Worm (Caenorhabditis elegans) whole organism, L2 larva: ENCODE measurements around the gene pitp-1.

Source experiments
- ceh-82 ChIP-seq: fragments of 150-350 bp; optimal IDR thresholded peaks from 2 replicates; lab custom pipeline; 2014; ENCODE audit warnings: missing biosample characterization, missing genetic modification characterization
- nhr-12 ChIP-seq: fragments of 150-350 bp; optimal IDR thresholded peaks from 2 replicates; lab custom pipeline; 2014; ENCODE audit warnings: missing biosample characterization, missing genetic modification characterization
- nhr-237 ChIP-seq: fragments of 150-350 bp; optimal IDR thresholded peaks from 2 replicates; lab custom pipeline; 2014; ENCODE audit warnings: missing biosample characterization, missing genetic modification characterization
- nhr-25 ChIP-seq: fragments of 150-350 bp; sonication (generic microtip); optimal IDR thresholded peaks from 3 replicates; lab custom pipeline; 2014; ENCODE audit warnings: missing biosample characterization, missing genetic modification characterization

- TF ChIP-seq ceh-82 (tag; lab: Kevin White, UChicago) (no peak), nhr-25 (tag; lab: Kevin White, UChicago) (no peak), nhr-12 (tag; lab: Kevin White, UChicago) (no peak), nhr-237 (no peak)
Measured at ce11 chrIII:3571371-3571902, 41.8 kb upstream of the pitp-1 start.
